Worm (Caenorhabditis elegans) whole organism, early embryonic: Measurements from ENCODE around the gene F53F4.18.

Source experiments
- B0310.2 ChIP-seq: sonication (generic microtip); optimal IDR thresholded peaks from 2 replicates; lab custom pipeline; 2016; ENCODE audit warnings: mild to moderate bottlenecking, missing genetic modification characterization, missing compliant biosample characterization
- F13C5.2 ChIP-seq: sonication (generic microtip); optimal IDR thresholded peaks from 2 replicates; lab custom pipeline; 2017; ENCODE audit warnings: mild to moderate bottlenecking, missing genetic modification characterization, inconsistent platforms, missing compliant biosample characterization
- aly-1 ChIP-seq: sonication (generic microtip); optimal IDR thresholded peaks from 2 replicates; lab custom pipeline; 2016; ENCODE audit warnings: missing genetic modification characterization, missing compliant biosample characterization
- ama-1 ChIP-seq: fragments of 150-350 bp; optimal IDR thresholded peaks from 2 replicates; lab custom pipeline; 2014
- ceh-13 ChIP-seq: fragments of 200-800 bp; sonication (Bioruptor generic); optimal IDR thresholded peaks from 2 replicates; lab custom pipeline; 2018; ENCODE audit warnings: mild to moderate bottlenecking, missing genetic modification characterization, missing compliant biosample characterization
- ceh-36 ChIP-seq: sonication (generic microtip); optimal IDR thresholded peaks from 2 replicates; lab custom pipeline; 2016; ENCODE audit warnings: missing genetic modification characterization, inconsistent platforms, missing compliant biosample characterization
- ets-7 ChIP-seq: sonication (generic microtip); optimal IDR thresholded peaks from 2 replicates; lab custom pipeline; 2016; ENCODE audit warnings: missing genotype, missing genetic modification characterization, missing compliant biosample characterization
- flt-1 ChIP-seq: fragments of 200-800 bp; sonication (Bioruptor generic); IDR thresholded peaks from 2 replicates; pipeline ENCODE4 v1.3.6; 2022; ENCODE audit warnings: missing genetic modification characterization, missing compliant biosample characterization
- hmbx-1 ChIP-seq: sonication (generic microtip); optimal IDR thresholded peaks from 2 replicates; lab custom pipeline; 2016; ENCODE audit warnings: mild to moderate bottlenecking, missing genetic modification characterization, missing compliant biosample characterization
- hmg-4 ChIP-seq: fragments of 200-800 bp; sonication (Bioruptor generic); optimal IDR thresholded peaks from 2 replicates; lab custom pipeline; 2018; ENCODE audit warnings: mild to moderate bottlenecking, missing genetic modification characterization, missing compliant biosample characterization
- hnd-1 ChIP-seq: sonication (generic microtip); optimal IDR thresholded peaks from 2 replicates; lab custom pipeline; 2016; ENCODE audit warnings: missing genetic modification characterization, missing compliant biosample characterization
- pes-1 ChIP-seq: fragments of 200-800 bp; sonication (Bioruptor generic); IDR thresholded peaks from 2 replicates; pipeline ENCODE4 v1.3.6; 2022; ENCODE audit warnings: missing genetic modification reagents, missing genetic modification characterization, missing compliant biosample characterization
- scrt-1 ChIP-seq: fragments of 200-800 bp; sonication (Bioruptor generic); IDR thresholded peaks from 2 replicates; pipeline ENCODE4 v1.3.6; 2022; ENCODE audit warnings: missing genetic modification characterization, missing compliant biosample characterization
- sea-1 ChIP-seq: fragments of 200-800 bp; sonication (Bioruptor generic); conservative IDR thresholded peaks from 2 replicates; pipeline ENCODE4 v1.3.6; 2022; ENCODE audit warnings: missing genetic modification characterization, missing compliant biosample characterization
- tbx-11 ChIP-seq: fragments of 200-800 bp; sonication (Bioruptor generic); IDR thresholded peaks from 2 replicates; pipeline ENCODE4 v1.3.6; 2022; ENCODE audit warnings: missing genetic modification characterization, missing compliant biosample characterization
- tbx-37 ChIP-seq: fragments of 200-800 bp; sonication (Bioruptor generic); conservative IDR thresholded peaks from 2 replicates; pipeline ENCODE4 v1.3.6; 2022; ENCODE audit warnings: missing genetic modification reagents, missing genetic modification characterization, missing compliant biosample characterization
- tra-4 ChIP-seq: sonication (generic microtip); optimal IDR thresholded peaks from 2 replicates; lab custom pipeline; 2017; ENCODE audit warnings: missing genetic modification characterization, missing compliant biosample characterization

F53F4.18 gene

DNA sequence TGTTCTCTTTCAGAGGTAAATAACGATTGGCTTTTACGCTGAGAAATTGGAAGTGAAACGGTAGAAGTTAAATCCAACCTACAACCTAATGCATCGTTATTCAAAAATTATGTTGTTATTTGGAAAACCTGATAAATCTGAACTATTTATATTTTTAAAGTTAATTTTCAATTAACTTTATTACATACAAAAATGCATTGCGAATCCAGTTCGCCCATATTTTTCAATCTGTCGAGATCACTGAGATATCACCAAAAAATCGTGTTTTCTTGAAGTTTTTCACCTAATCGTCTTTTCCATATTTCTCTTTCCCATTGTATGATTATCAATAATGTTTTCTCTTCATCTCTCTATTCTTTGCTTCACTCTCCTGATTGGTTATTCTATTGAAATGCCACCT is 30.8 kb downstream of the F53F4.18 start, which contains the start of gene F53F4.15:
Gene F53F4.15, plus strand, starts transcription at position 301 of the 400 bp plus-strand sequence.
- TF ChIP-seq sea-1 (GFP tag; lab: Robert Waterston, UW) (no peak), flt-1 (GFP tag; lab: Robert Waterston, UW) (no peak), F13C5.2 (no peak), pes-1 (no peak), hnd-1 (no peak), aly-1 (tag; lab: Kevin White, UChicago) (no peak), hmg-4 (GFP tag; lab: Kevin White, UChicago) (no peak), B0310.2 (tag; lab: Kevin White, UChicago) (no peak), tbx-37 (GFP tag; lab: Robert Waterston, UW) (no peak), hmbx-1 (tag; lab: Kevin White, UChicago) (no peak), scrt-1 (GFP tag; lab: Robert Waterston, UW) (no peak), ceh-36 (tag; lab: Kevin White, UChicago) (no peak), ceh-13 (GFP tag; lab: Kevin White, UChicago) (no peak)

DNA sequence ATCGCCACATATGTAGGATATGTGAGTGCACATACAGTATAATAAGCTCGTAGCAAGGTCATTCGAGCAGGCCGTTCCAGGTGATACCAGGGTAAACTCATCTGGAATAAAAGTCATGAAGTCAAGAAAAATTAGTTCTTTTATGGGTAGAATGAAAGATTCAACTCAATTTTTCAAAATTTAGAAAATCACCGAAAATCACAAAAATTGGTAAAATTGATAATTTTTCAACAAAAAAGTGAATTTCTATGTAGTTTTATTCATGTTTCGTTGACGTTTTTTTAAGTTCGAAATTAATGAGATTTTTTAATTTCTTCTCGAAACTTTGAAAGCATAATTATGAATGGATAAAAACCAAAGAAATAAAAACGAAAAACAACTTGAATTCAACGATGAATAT is 31.8 kb downstream of the F53F4.18 start, which contains the start of gene F53F4.16:
Gene F53F4.16, minus strand, starts transcription at position 101 of the 400 bp plus-strand sequence.
- TF ChIP-seq tra-4 = no peak
- TF ChIP-seq ceh-36 (tag; lab: Kevin White, UChicago) = no peak
- TF ChIP-seq hmbx-1 (tag; lab: Kevin White, UChicago) = no peak
- TF ChIP-seq hnd-1 = no peak
- TF ChIP-seq hmg-4 (GFP tag; lab: Kevin White, UChicago) = no peak
- no peak for TF ChIP-seq flt-1 (GFP tag; lab: Robert Waterston, UW)
- no peak for TF ChIP-seq B0310.2 (tag; lab: Kevin White, UChicago)
- TF ChIP-seq tbx-37 (GFP tag; lab: Robert Waterston, UW) = no peak
- TF ChIP-seq ama-1 (lab: Kevin White, UChicago) = no peak
- no peak for TF ChIP-seq sea-1 (GFP tag; lab: Robert Waterston, UW)
- no peak for TF ChIP-seq ets-7
- TF ChIP-seq aly-1 (tag; lab: Kevin White, UChicago) = no peak
- no peak for TF ChIP-seq scrt-1 (GFP tag; lab: Robert Waterston, UW)
- TF ChIP-seq ceh-13 (GFP tag; lab: Kevin White, UChicago) = no peak

ce11 chrV:13624424-13624823 is 34.5 kb downstream of the F53F4.18 start, which contains the start of gene F53F4.11:
F53F4.11 (minus strand) TSS chrV:13624524.
- TF ChIP-seq ceh-36 (tag; lab: Kevin White, UChicago) (no peak), ceh-13 (GFP tag; lab: Kevin White, UChicago) (no peak)

ce11 chrV:13625517-13626097 is 35.7 kb downstream of the F53F4.18 start, which contains the start of the genes nduv-2 and F53F4.12:
nduv-2 (minus strand) TSS chrV:13625567.
F53F4.12 (plus strand) TSS chrV:13626047.
- no peak for TF ChIP-seq ama-1 (lab: Kevin White, UChicago)
- TF ChIP-seq aly-1 (tag; lab: Kevin White, UChicago) = no peak
- no peak for TF ChIP-seq tra-4
- TF ChIP-seq scrt-1 (GFP tag; lab: Robert Waterston, UW) = no peak
- no peak for TF ChIP-seq tbx-11
- no peak for TF ChIP-seq tbx-37 (GFP tag; lab: Robert Waterston, UW)
- TF ChIP-seq flt-1 (GFP tag; lab: Robert Waterston, UW) = no peak
- no peak for TF ChIP-seq ceh-36 (tag; lab: Kevin White, UChicago)
- TF ChIP-seq pes-1 = no peak
- no peak for TF ChIP-seq ets-7
- TF ChIP-seq hmbx-1 (tag; lab: Kevin White, UChicago) = no peak

- TF ChIP-seq tbx-11 (no peak), tra-4 (no peak), F13C5.2 (no peak), tbx-37 (GFP tag; lab: Robert Waterston, UW) (no peak)
Observed at ce11 chrV:13627103-13627623, 37.2 kb downstream of the F53F4.18 start, which contains the start of gene sde-2. sde-2 (plus strand) TSS chrV:13627573.

DNA sequence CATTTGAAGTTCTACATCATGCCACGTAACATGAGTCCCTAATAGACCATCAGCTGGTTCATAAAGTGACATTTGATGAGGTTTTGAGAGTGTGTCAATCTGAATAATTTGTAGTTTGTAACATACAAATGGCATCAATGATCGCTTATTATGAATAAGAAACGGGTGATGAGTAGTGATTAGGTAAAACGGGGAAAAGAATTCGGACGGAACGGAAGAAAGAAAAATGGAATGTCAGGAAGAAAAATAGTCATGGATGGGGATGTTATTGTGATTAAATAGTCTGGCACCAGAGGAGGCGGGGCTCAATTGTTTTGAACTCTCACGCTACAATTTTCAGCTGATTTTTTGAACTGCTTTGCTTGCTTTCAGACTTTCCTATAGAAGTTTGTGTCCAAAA is 44.2 kb downstream of the F53F4.18 start, which contains the start of gene H37A05.2:
Gene H37A05.2, minus strand, starts transcription at position 101 of the 400 bp plus-strand sequence.
- TF ChIP-seq hmbx-1 (tag; lab: Kevin White, UChicago) = no peak
- no peak for TF ChIP-seq hnd-1
- no peak for TF ChIP-seq scrt-1 (GFP tag; lab: Robert Waterston, UW)
- no peak for TF ChIP-seq tbx-11
- TF ChIP-seq ama-1 (lab: Kevin White, UChicago) = no peak
- no peak for TF ChIP-seq pes-1
- no peak for TF ChIP-seq tbx-37 (GFP tag; lab: Robert Waterston, UW)
- no peak for TF ChIP-seq flt-1 (GFP tag; lab: Robert Waterston, UW)

DNA sequence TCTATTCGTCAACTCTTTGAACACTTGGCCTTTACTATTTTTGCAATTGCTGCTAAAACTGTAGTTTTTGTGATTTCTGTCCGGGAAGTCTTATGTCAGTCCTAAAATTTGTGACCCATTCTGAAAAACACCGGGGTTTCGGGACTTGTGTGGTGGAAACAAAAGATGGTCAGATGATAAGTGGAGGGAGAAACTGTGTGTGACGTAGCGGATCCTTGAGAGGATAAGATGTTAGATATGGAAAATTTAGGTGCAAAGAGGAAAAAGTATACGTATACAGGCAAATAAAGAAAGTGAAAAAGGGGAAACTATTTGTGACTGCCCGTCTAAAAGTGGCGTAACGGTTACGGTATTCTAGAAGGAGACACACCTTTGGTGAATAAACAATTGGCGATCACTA is 46.5 kb downstream of the F53F4.18 start:
- TF ChIP-seq flt-1 (GFP tag; lab: Robert Waterston, UW) = no peak
- TF ChIP-seq tra-4 = no peak
- TF ChIP-seq ama-1 (lab: Kevin White, UChicago) = no peak
- TF ChIP-seq tbx-11 = no peak
- TF ChIP-seq ceh-13 (GFP tag; lab: Kevin White, UChicago) = no peak
- TF ChIP-seq aly-1 (tag; lab: Kevin White, UChicago) = no peak
- no peak for TF ChIP-seq hmbx-1 (tag; lab: Kevin White, UChicago)
- TF ChIP-seq pes-1 = no peak
- TF ChIP-seq tbx-37 (GFP tag; lab: Robert Waterston, UW) = no peak
- TF ChIP-seq B0310.2 (tag; lab: Kevin White, UChicago) = no peak
- TF ChIP-seq scrt-1 (GFP tag; lab: Robert Waterston, UW) = no peak
- TF ChIP-seq sea-1 (GFP tag; lab: Robert Waterston, UW) = no peak
- no peak for TF ChIP-seq hnd-1
- no peak for TF ChIP-seq hmg-4 (GFP tag; lab: Kevin White, UChicago)
- no peak for TF ChIP-seq F13C5.2
- no peak for TF ChIP-seq ets-7
- TF ChIP-seq ceh-36 (tag; lab: Kevin White, UChicago) = no peak
